Worm (Caenorhabditis elegans) whole organism, dauer: ENCODE data around the gene esyt-2.

Experiments
- unc-62 ChIP-seq: sonication (generic microtip); optimal IDR thresholded peaks from 2 replicates; lab custom pipeline; 2017; ENCODE audit warnings: missing biosample characterization, missing genetic modification reagents, missing genetic modification characterization

The esyt-2 gene

ce11 chrIII:6230870-6231269 is at the start of gene esyt-2:
esyt-2 (minus strand) TSS chrIII:6230970.
- no peak for TF ChIP-seq unc-62 (GFP tag; lab: Kevin White, UChicago)

- TF ChIP-seq unc-62 (GFP tag; lab: Kevin White, UChicago), result no peak
Measured at ce11 chrIII:6280070-6280596, 49.4 kb upstream of the esyt-2 start, which contains the start of gene hmg-1.2. hmg-1.2 (plus strand) TSS chrIII:6280380.

- no peak for TF ChIP-seq unc-62 (GFP tag; lab: Kevin White, UChicago)
Measured at ce11 chrIII:6279453-6279852, 48.7 kb upstream of the esyt-2 start.

- TF ChIP-seq unc-62 (GFP tag; lab: Kevin White, UChicago), result no peak
Measured at ce11 chrIII:6278301-6278827, 47.6 kb upstream of the esyt-2 start, which contains the start of gene C18F10.7. C18F10.7 (minus strand) TSS chrIII:6278351.

- no peak for TF ChIP-seq unc-62 (GFP tag; lab: Kevin White, UChicago)
Measured at ce11 chrIII:6272868-6273267, 42.1 kb upstream of the esyt-2 start, which contains the start of gene C18F10.2. C18F10.2 (plus strand) TSS chrIII:6273168.

- TF ChIP-seq unc-62 (GFP tag; lab: Kevin White, UChicago), result no peak
Measured at ce11 chrIII:6270277-6270676, 39.5 kb upstream of the esyt-2 start, which contains the start of gene srg-3. srg-3 (minus strand) TSS chrIII:6270377.

- TF ChIP-seq unc-62 (GFP tag; lab: Kevin White, UChicago), result no peak
Measured at ce11 chrIII:6268061-6268460, 37.3 kb upstream of the esyt-2 start, which contains the start of gene srg-7. srg-7 (minus strand) TSS chrIII:6268161.

ce11 chrIII:6265911-6266310 is 35.1 kb upstream of the esyt-2 start, which contains the start of gene srg-6:
srg-6 (minus strand) TSS chrIII:6266011.
- TF ChIP-seq unc-62 (GFP tag; lab: Kevin White, UChicago), result no peak

ce11 chrIII:6264447-6264846 is 33.7 kb upstream of the esyt-2 start, which contains the start of gene srg-5:
srg-5 (minus strand) TSS chrIII:6264547.
- no peak for TF ChIP-seq unc-62 (GFP tag; lab: Kevin White, UChicago)

- no peak for TF ChIP-seq unc-62 (GFP tag; lab: Kevin White, UChicago)
Measured at ce11 chrIII:6261985-6262384, 31.2 kb upstream of the esyt-2 start, which contains the start of gene srg-4. srg-4 (minus strand) TSS chrIII:6262085.

- TF ChIP-seq unc-62 (GFP tag; lab: Kevin White, UChicago), result no peak
Measured at ce11 chrIII:6260115-6260514, 29.3 kb upstream of the esyt-2 start, which contains the start of gene srg-2. srg-2 (minus strand) TSS chrIII:6260215.

- TF ChIP-seq unc-62 (GFP tag; lab: Kevin White, UChicago), result no peak
Measured at ce11 chrIII:6258262-6258661, 27.5 kb upstream of the esyt-2 start, which contains the start of gene srg-1. srg-1 (minus strand) TSS chrIII:6258362.

ce11 chrIII:6256675-6257074 is 25.9 kb upstream of the esyt-2 start, which contains the start of gene srg-9:
srg-9 (minus strand) TSS chrIII:6256775.
- TF ChIP-seq unc-62 (GFP tag; lab: Kevin White, UChicago), result no peak

- no peak for TF ChIP-seq unc-62 (GFP tag; lab: Kevin White, UChicago)
Measured at ce11 chrIII:6254737-6255136, 24.0 kb upstream of the esyt-2 start, which contains the start of gene srg-8. srg-8 (minus strand) TSS chrIII:6254837.

- TF ChIP-seq unc-62 (GFP tag; lab: Kevin White, UChicago), result no peak
Measured at ce11 chrIII:6251511-6251910, 20.7 kb upstream of the esyt-2 start, which contains the start of gene amdh-1. amdh-1 (plus strand) TSS chrIII:6251811.

ce11 chrIII:6248064-6248687 is 17.4 kb upstream of the esyt-2 start, which contains the start of the genes gen-1 and stt-3:
gen-1 (minus strand) TSS chrIII:6248158.
stt-3 (plus strand) TSS chrIII:6248637.
- TF ChIP-seq unc-62 (GFP tag; lab: Kevin White, UChicago), result no peak
